Worm (Caenorhabditis elegans): ENCODE measurements around the gene wht-5.

ce11 chrIV:12382864-12383263 is 45.5 kb downstream of the wht-5 start, which contains the start of gene thn-2:
- TF ChIP-seq ztf-23 (GFP tag; IDR thresholded peaks at IDR 0.05) (no peak), cog-1 (tag; optimal IDR thresholded peaks at IDR 0.05) (no peak), flt-1 (GFP tag; IDR thresholded peaks at IDR 0.05) (no peak)

All from whole organism, midembryonic.